Worm (Caenorhabditis elegans) whole organism, young adult: ENCODE data around the gene tbc-2.
A peak's percentile ranks its signal among the peaks of the same experiment; 100 is the strongest.

ENCODE experiments used
- B0019.2 ChIP-seq: fragments of 200-800 bp; sonication (Bioruptor generic); conservative IDR thresholded peaks from 2 replicates; pipeline ENCODE4 v1.3.6; 2022; ENCODE audit warnings: missing genetic modification reagents, missing genetic modification characterization, missing compliant biosample characterization
- C06A6.2 ChIP-seq: fragments of 200-800 bp; sonication (Bioruptor generic); conservative IDR thresholded peaks from 2 replicates; pipeline ENCODE4 v1.3.6; 2022; ENCODE audit warnings: missing genetic modification characterization, missing compliant biosample characterization
- C17E4.6 ChIP-seq: fragments of 200-800 bp; sonication (Bioruptor generic); IDR thresholded peaks from 2 replicates; pipeline ENCODE4 v1.3.6; 2022; ENCODE audit warnings: missing genetic modification reagents, missing genetic modification characterization, missing compliant biosample characterization
- F23B12.7 ChIP-seq: sonication (generic microtip); optimal IDR thresholded peaks from 2 replicates; lab custom pipeline; 2017; ENCODE audit warnings: missing genetic modification characterization, mild to moderate bottlenecking, missing compliant biosample characterization, antibody characterized with exemption, moderate library complexity; ENCODE audit not compliant: insufficient read depth
- F52B5.7 ChIP-seq: sonication (generic microtip); optimal IDR thresholded peaks from 2 replicates; lab custom pipeline; 2016; ENCODE audit warnings: mild to moderate bottlenecking, missing genetic modification characterization, missing compliant biosample characterization
- F55B11.4 ChIP-seq: sonication (generic microtip); optimal IDR thresholded peaks from 2 replicates; lab custom pipeline; 2016; ENCODE audit warnings: missing compliant biosample characterization, missing genetic modification characterization, borderline replicate concordance; ENCODE audit not compliant: insufficient read depth
- F57C9.4 ChIP-seq: sonication (generic microtip); optimal IDR thresholded peaks from 2 replicates; lab custom pipeline; 2017; ENCODE audit warnings: mild to moderate bottlenecking, missing genetic modification characterization, missing compliant biosample characterization
- T07F8.4 ChIP-seq: sonication (generic microtip); optimal IDR thresholded peaks from 2 replicates; lab custom pipeline; 2016; ENCODE audit warnings: mild to moderate bottlenecking, missing genetic modification characterization, moderate library complexity, missing compliant biosample characterization
- T26A5.8 ChIP-seq: sonication (generic microtip); optimal IDR thresholded peaks from 2 replicates; lab custom pipeline; 2016; ENCODE audit warnings: missing genetic modification characterization, missing compliant biosample characterization
- Y53G8AR.9 ChIP-seq: fragments of 200-800 bp; sonication (Bioruptor generic); conservative IDR thresholded peaks from 2 replicates; pipeline ENCODE4 v1.3.6; 2022; ENCODE audit warnings: missing genetic modification reagents, missing genetic modification characterization, missing compliant biosample characterization
- Y79H2A.3 ChIP-seq: fragments of 200-800 bp; sonication (Bioruptor generic); conservative IDR thresholded peaks from 2 replicates; pipeline ENCODE4 v1.3.6; 2022; ENCODE audit warnings: missing genetic modification reagents, missing genetic modification characterization, missing compliant biosample characterization
- Y95B8A.8 ChIP-seq: fragments of 200-800 bp; sonication (Bioruptor generic); IDR thresholded peaks from 2 replicates; pipeline ENCODE4 v1.3.6; 2022; ENCODE audit warnings: missing genetic modification reagents, missing genetic modification characterization, missing compliant biosample characterization
- aptf-2 ChIP-seq: fragments of 200-800 bp; sonication (Bioruptor generic); conservative IDR thresholded peaks from 2 replicates; pipeline ENCODE4 v1.3.6; 2022; ENCODE audit warnings: missing genetic modification reagents, missing genetic modification characterization, missing compliant biosample characterization
- athp-1 ChIP-seq: sonication (generic microtip); optimal IDR thresholded peaks from 2 replicates; lab custom pipeline; 2017; ENCODE audit warnings: mild to moderate bottlenecking, missing genetic modification characterization, missing compliant biosample characterization
- attf-3 ChIP-seq: fragments of 200-800 bp; sonication (Bioruptor generic); conservative IDR thresholded peaks from 2 replicates; pipeline ENCODE4 v1.3.6; 2022; ENCODE audit warnings: missing genetic modification reagents, missing genetic modification characterization, missing compliant biosample characterization
- ceh-100 ChIP-seq: fragments of 200-800 bp; sonication (Bioruptor generic); IDR thresholded peaks from 2 replicates; pipeline ENCODE4 v1.3.6; 2022; ENCODE audit warnings: missing genetic modification reagents, missing genetic modification characterization, missing compliant biosample characterization
- dox-1 ChIP-seq: fragments of 200-800 bp; sonication (Bioruptor generic); IDR thresholded peaks from 2 replicates; pipeline ENCODE4 v1.3.6; 2022; ENCODE audit warnings: missing genetic modification reagents, missing genetic modification characterization, missing compliant biosample characterization
- egrh-3 ChIP-seq: fragments of 200-800 bp; sonication (Bioruptor generic); IDR thresholded peaks from 2 replicates; pipeline ENCODE4 v1.3.6; 2022; ENCODE audit warnings: missing genetic modification reagents, missing genetic modification characterization, missing compliant biosample characterization
- hlh-12 ChIP-seq: sonication (generic microtip); optimal IDR thresholded peaks from 2 replicates; lab custom pipeline; 2016; ENCODE audit warnings: missing genetic modification characterization, missing compliant biosample characterization
- hmg-1.2 ChIP-seq: fragments of 200-800 bp; sonication (Bioruptor generic); IDR thresholded peaks from 2 replicates; pipeline ENCODE4 v1.3.6; 2022; ENCODE audit warnings: missing genetic modification reagents, missing genetic modification characterization, missing compliant biosample characterization
- hrde-1 ChIP-seq: sonication (generic microtip); optimal IDR thresholded peaks from 2 replicates; lab custom pipeline; 2016; ENCODE audit warnings: missing genetic modification characterization, mild to moderate bottlenecking, missing compliant biosample characterization, moderate library complexity, missing genotype, missing genetic modification reagents, borderline replicate concordance
- hsf-1 ChIP-seq: fragments of 200-800 bp; sonication (Bioruptor generic); IDR thresholded peaks from 2 replicates; pipeline ENCODE4 v1.3.6; 2022; ENCODE audit warnings: missing genetic modification reagents, missing genetic modification characterization, missing compliant biosample characterization
- lin-35 ChIP-seq, 3 experiments: fragments of 150-350 bp in 2 of 3; sonication (generic microtip) in 1 of 3; optimal IDR thresholded peaks; 2 replicates each; lab custom pipeline; 2014 to 2018; ENCODE audit warnings: missing biosample characterization in 3 of 3, missing genetic modification characterization in 3 of 3, missing genetic modification reagents in 3 of 3
- lin-40 ChIP-seq: sonication (generic microtip); optimal IDR thresholded peaks from 2 replicates; lab custom pipeline; 2016; ENCODE audit warnings: missing genetic modification characterization, mild to moderate bottlenecking, missing compliant biosample characterization, missing genotype, missing genetic modification reagents
- lin-54 ChIP-seq: fragments of 200-800 bp; sonication (Bioruptor generic); optimal IDR thresholded peaks from 2 replicates; lab custom pipeline; 2018; ENCODE audit warnings: mild to moderate bottlenecking, missing genetic modification characterization, missing compliant biosample characterization
- lsl-1 ChIP-seq: fragments of 200-800 bp; sonication (Bioruptor generic); optimal IDR thresholded peaks from 2 replicates; lab custom pipeline; 2018; ENCODE audit warnings: mild to moderate bottlenecking, missing genetic modification characterization, moderate library complexity, missing compliant biosample characterization
- lsy-27 ChIP-seq: sonication (generic microtip); optimal IDR thresholded peaks from 2 replicates; lab custom pipeline; 2017; ENCODE audit warnings: missing genetic modification characterization, mild to moderate bottlenecking, missing compliant biosample characterization, antibody characterized with exemption, missing genotype, borderline replicate concordance; ENCODE audit not compliant: insufficient read depth
- madf-8 ChIP-seq: fragments of 200-800 bp; sonication (Bioruptor generic); conservative IDR thresholded peaks from 2 replicates; pipeline ENCODE4 v1.3.6; 2022; ENCODE audit warnings: missing genetic modification reagents, missing genetic modification characterization, missing compliant biosample characterization
- nfyb-1 ChIP-seq: fragments of 200-800 bp; sonication (Bioruptor generic); IDR thresholded peaks from 2 replicates; pipeline ENCODE4 v1.3.6; 2022; ENCODE audit warnings: missing genetic modification reagents, missing genetic modification characterization, missing compliant biosample characterization
- nhr-80 ChIP-seq: sonication (generic microtip); optimal IDR thresholded peaks from 2 replicates; lab custom pipeline; 2016; ENCODE audit warnings: missing genetic modification characterization, missing compliant biosample characterization
- nhr-90 ChIP-seq: sonication (generic microtip); optimal IDR thresholded peaks from 2 replicates; lab custom pipeline; 2016; ENCODE audit warnings: missing genotype, mild to moderate bottlenecking, missing genetic modification characterization, missing compliant biosample characterization
- sdz-38 ChIP-seq: sonication (generic microtip); optimal IDR thresholded peaks from 2 replicates; lab custom pipeline; 2016; ENCODE audit warnings: missing genotype, missing genetic modification characterization, missing compliant biosample characterization
- snpc-1.1 ChIP-seq: sonication (generic microtip); optimal IDR thresholded peaks from 2 replicates; lab custom pipeline; 2017; ENCODE audit warnings: missing genetic modification characterization, mild to moderate bottlenecking, missing compliant biosample characterization, antibody characterized with exemption, moderate library complexity, missing genotype, missing genetic modification reagents; ENCODE audit not compliant: insufficient read depth
- snpc-4 ChIP-seq, 5 experiments: fragments of 150-350 bp in 1 of 5; sonication (generic microtip) in 4 of 5; optimal IDR thresholded peaks; 2 replicates each; lab custom pipeline; 2014 to 2018; ENCODE audit warnings: missing genetic modification characterization in 5 of 5, missing biosample characterization in 3 of 5, antibody characterized with exemption in 2 of 5, mild to moderate bottlenecking in 2 of 5, missing compliant biosample characterization in 2 of 5, missing genotype in 2 of 5, moderate library complexity in 2 of 5, missing genetic modification reagents in 1 of 5
- somi-1 ChIP-seq: fragments of 200-800 bp; sonication (Bioruptor generic); optimal IDR thresholded peaks from 2 replicates; lab custom pipeline; 2018; ENCODE audit warnings: mild to moderate bottlenecking, missing genetic modification characterization, missing compliant biosample characterization
- sptf-2 ChIP-seq: fragments of 200-800 bp; sonication (Bioruptor generic); optimal IDR thresholded peaks from 2 replicates; lab custom pipeline; 2018; ENCODE audit warnings: mild to moderate bottlenecking, missing genetic modification characterization, missing compliant biosample characterization
- tbp1 ChIP-seq: fragments of 200-800 bp; sonication (Bioruptor generic); optimal IDR thresholded peaks from 2 replicates; lab custom pipeline; 2018; ENCODE audit warnings: mild to moderate bottlenecking, missing genetic modification characterization, missing compliant biosample characterization
- xnd-1 ChIP-seq: sonication (generic microtip); optimal IDR thresholded peaks from 2 replicates; lab custom pipeline; 2016; ENCODE audit warnings: missing genotype, missing genetic modification reagents, missing genetic modification characterization, missing compliant biosample characterization
- zfh-2 ChIP-seq: fragments of 200-800 bp; sonication (Bioruptor generic); conservative IDR thresholded peaks from 2 replicates; pipeline ENCODE4 v1.3.6; 2022; ENCODE audit warnings: missing genetic modification reagents, missing genetic modification characterization, missing compliant biosample characterization
- zim-3 ChIP-seq: sonication (generic microtip); optimal IDR thresholded peaks from 2 replicates; lab custom pipeline; 2017; ENCODE audit warnings: mild to moderate bottlenecking, missing genetic modification characterization, moderate library complexity, missing compliant biosample characterization

Gene tbc-2

DNA sequence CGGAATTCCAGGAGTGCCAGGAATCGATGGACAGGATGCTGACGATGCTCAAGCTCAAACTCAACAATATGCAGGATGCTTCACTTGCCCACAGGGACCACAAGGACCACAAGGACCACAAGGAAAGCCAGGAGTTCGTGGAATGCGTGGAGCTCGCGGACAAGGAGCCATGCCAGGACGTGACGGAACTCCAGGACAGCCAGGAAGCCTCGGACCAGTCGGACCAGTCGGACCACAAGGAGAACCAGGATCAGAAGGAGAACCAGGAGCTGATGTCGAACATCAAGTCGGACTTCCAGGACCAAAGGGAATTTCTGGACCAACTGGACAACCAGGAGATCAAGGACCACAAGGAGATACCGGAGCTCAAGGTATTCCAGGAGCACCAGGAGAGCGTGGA lies 4.1 kb upstream of the tbc-2 start:
- TF ChIP-seq egrh-3 (GFP tag; lab: Robert Waterston, UW) (peak; percentile 57; the same call in 1 of the 2 replicates), F55B11.4 (no peak), zfh-2 (GFP tag; lab: Robert Waterston, UW) (peak; percentile 82), sptf-2 (GFP tag; lab: Kevin White, UChicago) (no peak)

- TF ChIP-seq Y53G8AR.9 (0 out of 2 replicates have a peak, but pooled peaks have one; percentile 8), nfyb-1 (GFP tag; lab: Robert Waterston, UW) (0 out of 2 replicates have a peak, but pooled peaks have one; percentile 23), zim-3 (tag; lab: Kevin White, UChicago) (no peak), nhr-80 (tag; lab: Kevin White, UChicago) (peak; percentile 52), dox-1 (GFP tag; lab: Robert Waterston, UW) (peak; percentile 23; the same call in 1 of the 2 replicates), B0019.2 (GFP tag; lab: Robert Waterston, UW) (no peak)
Observed at ce11 chrII:5829940-5830424, 2.7 kb upstream of the tbc-2 start, which contains the start of gene col-74. TSS of gene col-74 (plus strand) at chrII:5830374.

DNA sequence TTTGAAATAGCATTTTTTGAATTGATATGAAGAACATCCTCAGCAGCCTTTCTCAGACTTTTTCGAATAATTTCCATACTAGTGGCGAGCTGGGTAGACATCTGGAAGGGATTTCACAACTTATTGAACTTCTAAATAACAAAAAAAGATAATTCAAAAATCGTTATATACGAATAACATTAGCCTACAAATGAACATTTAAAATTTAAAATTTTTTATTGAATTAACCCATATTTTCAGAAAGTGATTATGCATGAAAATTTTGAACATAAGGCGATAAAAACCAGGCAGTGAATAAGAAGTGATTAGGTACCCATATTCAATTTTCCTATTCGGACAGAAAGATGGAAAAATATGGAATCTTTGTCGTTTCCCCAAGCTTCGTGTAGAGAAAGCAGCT lies 1.2 kb upstream of the tbc-2 start, which contains the start of gene ZK1248.11:
Gene ZK1248.11 (minus strand): TSS at position 101 of the 400 bp plus-strand sequence.
- TF ChIP-seq egrh-3 (GFP tag; lab: Robert Waterston, UW) (no peak), T26A5.8 (tag; lab: Kevin White, UChicago) (no peak), hlh-12 (tag; lab: Kevin White, UChicago) (no peak), hsf-1 (GFP tag; lab: Robert Waterston, UW) (no peak), somi-1 (GFP tag; lab: Kevin White, UChicago) (no peak), ceh-100 (GFP tag; lab: Robert Waterston, UW) (no peak), athp-1 (tag; lab: Kevin White, UChicago) (no peak), hrde-1 (tag; lab: Kevin White, UChicago) (no peak), F57C9.4 (tag; lab: Kevin White, UChicago) (no peak), attf-3 (GFP tag; lab: Robert Waterston, UW) (no peak), lsy-27 (no peak), Y79H2A.3 (no peak), snpc-4 (GFP tag; optimal IDR thresholded peaks at IDR 0.05; lab: Kevin White, UChicago) (no peak), snpc-4 (tag; optimal IDR thresholded peaks at IDR 0.05; lab: Kevin White, UChicago) (no peak), C06A6.2 (no peak), aptf-2 (GFP tag; lab: Robert Waterston, UW) (no peak), T07F8.4 (tag; lab: Kevin White, UChicago) (no peak)

DNA sequence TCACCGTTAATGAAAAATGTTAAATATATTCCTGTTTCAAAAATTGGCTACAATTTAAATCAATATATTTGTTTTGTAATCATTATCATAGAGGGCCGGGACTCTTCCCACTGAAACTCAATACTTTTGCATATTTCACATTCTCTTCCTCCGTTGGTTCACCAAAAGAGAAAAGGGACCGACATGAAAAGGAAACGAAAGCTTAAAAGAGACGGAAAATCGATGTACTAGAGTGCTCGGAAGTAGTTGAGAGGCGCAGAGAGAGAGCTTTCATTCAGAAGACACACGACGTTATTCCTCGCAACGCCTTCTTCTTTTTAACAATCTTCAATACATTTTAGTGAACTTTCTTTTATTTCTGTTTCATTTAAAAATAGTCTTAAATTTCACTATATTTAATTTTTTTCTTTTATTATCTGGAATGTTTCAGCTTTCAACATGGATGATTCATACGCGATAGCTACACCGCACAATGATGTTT lies 6.9 kb downstream of the tbc-2 start, which contains the start of gene ehs-1:
Gene ehs-1 (plus strand): TSS at position 431 of the 481 bp plus-strand sequence.
- TF ChIP-seq F23B12.7 (tag; lab: Kevin White, UChicago) (no peak), C17E4.6 (GFP tag; lab: Robert Waterston, UW) (no peak), nfyb-1 (GFP tag; lab: Robert Waterston, UW) (0 out of 2 replicates have a peak, but pooled peaks have one; percentile 8), hmg-1.2 (0 out of 2 replicates have a peak, but pooled peaks have one; percentile 4)

DNA sequence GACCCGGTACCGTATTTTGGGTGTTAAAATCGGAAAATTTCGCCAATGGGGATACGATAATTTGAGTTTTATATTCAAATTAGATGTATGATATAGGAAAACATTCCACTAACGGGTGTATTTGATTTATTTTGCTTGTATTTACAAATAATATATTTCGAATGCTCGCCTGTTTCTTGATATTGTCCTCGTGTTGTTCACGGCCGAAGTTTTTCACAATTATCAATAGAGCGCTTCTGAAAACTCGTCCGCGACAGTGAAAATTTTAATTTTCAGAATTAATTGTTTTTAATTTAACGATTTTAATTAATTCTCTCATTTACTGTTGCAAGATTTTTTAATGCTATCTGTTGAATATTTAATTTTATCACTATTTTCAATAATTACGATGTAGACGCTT lies 7.6 kb downstream of the tbc-2 start:
- no peak for TF ChIP-seq F52B5.7 (tag; lab: Kevin White, UChicago)
- TF ChIP-seq madf-8 (GFP tag; lab: Robert Waterston, UW): peak; percentile 39; the same call in 1 of the 2 replicates
- 0 out of 2 replicates have a peak, but pooled peaks have one; percentile 21 for TF ChIP-seq Y95B8A.8
- no peak for TF ChIP-seq xnd-1 (tag; lab: Kevin White, UChicago)
- no peak for TF ChIP-seq sdz-38
- peak; percentile 58 for TF ChIP-seq lsl-1
- no peak for TF ChIP-seq F57C9.4 (tag; lab: Kevin White, UChicago)
- peak; percentile 15 for TF ChIP-seq lin-54 (GFP tag; lab: Kevin White, UChicago)
- no peak for TF ChIP-seq nhr-90 (tag; lab: Kevin White, UChicago)
- peak; percentile 20 for TF ChIP-seq tbp1 (GFP tag; lab: Kevin White, UChicago)
- TF ChIP-seq snpc-1.1 (tag; lab: Kevin White, UChicago): no peak
- no peak for TF ChIP-seq lin-40 (tag; lab: Kevin White, UChicago)
- TF ChIP-seq lin-35 (GFP tag; optimal IDR thresholded peaks at IDR 0.05; lab: Kevin White, UChicago): no peak
- no peak for TF ChIP-seq B0019.2 (GFP tag; lab: Robert Waterston, UW)
